Worm (Caenorhabditis elegans): Measurements from ENCODE around the gene Y67H2A.7.

Gene Y67H2A.7

DNA sequence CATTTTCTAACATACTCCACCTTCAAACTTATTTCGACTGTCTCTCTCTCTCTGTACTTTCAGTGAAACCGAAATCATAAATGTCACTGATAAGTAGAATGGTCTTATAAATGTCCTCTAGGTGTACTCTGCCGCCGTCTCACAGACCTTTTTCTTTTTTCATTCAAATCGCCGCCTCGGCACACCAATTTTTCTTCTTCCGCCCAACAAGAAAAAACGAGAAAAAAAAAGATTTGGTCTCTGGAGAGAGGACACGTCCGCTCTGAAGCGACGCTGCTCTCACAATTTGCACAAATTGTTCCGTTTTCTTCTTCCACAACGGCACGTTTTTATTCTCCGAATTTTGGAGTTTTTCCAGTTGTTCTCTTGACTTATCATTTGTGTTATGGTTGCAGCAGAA is 9.6 kb downstream of the Y67H2A.7 start:
- TF ChIP-seq unc-62 (GFP tag; optimal IDR thresholded peaks at IDR 0.05): no peak

DNA sequence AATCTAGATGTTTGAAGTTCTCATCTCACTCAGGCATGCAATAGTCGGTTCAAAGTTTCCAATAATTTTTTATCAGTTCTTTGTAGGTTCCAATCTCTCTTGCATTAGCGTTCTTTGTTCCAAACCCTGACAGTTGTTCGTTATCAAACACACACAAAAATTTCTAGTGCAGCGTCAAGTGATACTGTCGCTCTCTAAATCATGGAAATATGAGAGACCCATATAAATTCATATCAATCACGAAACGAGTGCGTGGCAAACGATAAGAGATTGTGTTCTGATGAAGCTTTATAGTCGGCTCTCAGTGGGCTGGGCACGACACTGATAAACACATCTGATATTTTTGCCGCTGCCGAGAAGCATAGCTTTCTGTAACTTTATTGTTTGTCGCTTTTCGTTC is 10.6 kb downstream of the Y67H2A.7 start:
- TF ChIP-seq unc-62 (GFP tag; optimal IDR thresholded peaks at IDR 0.05): no peak

DNA sequence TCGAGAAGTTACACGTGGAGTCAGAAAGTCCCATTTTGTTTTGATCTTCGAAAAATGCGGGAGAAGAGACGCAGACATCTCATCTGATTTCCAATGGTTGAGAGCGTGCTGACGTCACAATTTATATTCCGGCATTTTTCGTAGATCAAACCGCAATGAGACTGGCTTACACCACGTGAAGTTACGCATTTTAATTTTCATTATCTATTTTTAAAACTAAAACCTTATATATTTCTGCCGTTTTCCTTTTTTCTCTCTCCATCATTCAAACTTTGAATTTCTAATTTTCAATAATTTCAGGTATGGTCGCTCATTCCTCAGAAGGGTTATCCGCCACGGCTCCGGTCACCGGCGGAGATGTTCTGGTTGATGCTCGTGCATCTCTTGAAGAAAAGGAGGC is 11.8 kb downstream of the Y67H2A.7 start, which contains the start of gene fat-1:
Gene fat-1 (plus strand): TSS at position 301 of the 400 bp plus-strand sequence.
- no peak for TF ChIP-seq unc-62 (GFP tag; optimal IDR thresholded peaks at IDR 0.05)

DNA sequence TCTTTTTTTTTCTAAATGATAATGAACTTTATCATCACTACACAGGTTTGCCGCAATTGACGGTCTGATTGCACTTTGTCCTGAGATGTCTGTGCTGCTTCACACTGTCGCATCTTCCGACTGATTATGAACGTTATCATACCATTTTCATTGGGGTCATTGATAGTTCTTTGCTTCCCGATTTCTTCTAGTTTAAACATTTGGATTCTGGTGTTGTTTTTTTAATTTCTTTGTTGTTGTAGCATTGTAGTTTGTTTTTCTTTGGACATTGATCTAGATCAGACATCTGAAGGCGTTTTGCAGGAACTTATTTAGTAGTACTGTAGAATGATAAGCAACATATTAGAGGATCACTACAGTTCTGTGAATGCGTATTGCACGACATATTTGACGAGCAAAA is 15.2 kb downstream of the Y67H2A.7 start:
- no peak for TF ChIP-seq unc-62 (GFP tag; optimal IDR thresholded peaks at IDR 0.05)

DNA sequence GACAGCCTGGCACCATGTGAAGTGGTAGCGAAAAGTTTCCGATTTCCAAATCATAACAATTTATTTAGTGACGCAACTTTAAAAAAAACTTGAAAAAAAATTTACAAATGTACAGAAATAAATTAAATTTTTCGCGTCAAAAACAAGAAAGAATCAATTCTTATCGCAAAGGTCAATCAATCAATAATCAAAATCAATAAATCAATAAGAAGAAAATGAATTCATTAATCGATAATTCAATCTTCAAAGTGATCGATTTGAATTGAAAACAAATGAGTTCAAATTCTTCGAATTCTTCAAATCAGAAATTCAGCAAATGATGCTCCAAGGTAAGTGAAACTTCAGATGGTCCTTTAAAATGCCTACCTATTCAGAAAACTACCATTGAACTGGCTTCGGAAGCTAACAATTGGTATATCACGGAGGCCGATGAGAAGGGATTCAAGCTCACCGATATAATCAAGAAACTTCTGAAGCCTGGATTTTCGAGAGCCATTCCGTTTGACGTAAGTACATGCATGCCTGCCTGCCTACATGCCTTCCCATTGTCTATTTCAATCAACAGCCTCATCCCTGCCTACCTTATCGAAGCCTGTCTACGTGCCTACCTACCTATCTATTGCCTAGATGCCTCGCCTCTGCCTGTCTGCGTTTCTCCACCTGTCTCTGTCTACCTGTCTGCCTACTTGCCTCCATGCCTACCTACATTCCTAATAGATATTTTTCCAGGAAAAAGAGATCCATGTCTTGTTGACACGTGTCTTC is 16.5 kb downstream of the Y67H2A.7 start:
- no peak for TF ChIP-seq unc-62 (GFP tag; optimal IDR thresholded peaks at IDR 0.05)

DNA sequence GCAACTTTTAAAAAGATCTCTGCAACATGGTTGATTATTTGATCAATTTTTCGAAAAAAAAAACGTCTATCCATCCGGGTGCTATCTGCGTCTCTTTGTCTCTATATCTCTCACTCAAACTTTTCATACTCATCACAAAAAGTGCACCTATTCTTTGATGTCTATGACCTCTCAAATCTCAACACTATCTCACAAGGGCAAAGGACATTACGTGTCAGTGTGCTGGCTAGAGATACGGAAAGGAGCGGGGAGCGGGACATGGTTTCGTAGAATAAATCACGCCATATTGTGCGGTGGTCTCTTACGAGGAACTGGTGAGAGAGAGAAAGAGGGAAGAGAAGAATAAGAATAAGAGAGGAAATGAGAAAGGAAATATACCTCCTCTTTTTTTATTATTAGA is 18.9 kb downstream of the Y67H2A.7 start:
- TF ChIP-seq unc-62 (GFP tag; optimal IDR thresholded peaks at IDR 0.05): no peak

DNA sequence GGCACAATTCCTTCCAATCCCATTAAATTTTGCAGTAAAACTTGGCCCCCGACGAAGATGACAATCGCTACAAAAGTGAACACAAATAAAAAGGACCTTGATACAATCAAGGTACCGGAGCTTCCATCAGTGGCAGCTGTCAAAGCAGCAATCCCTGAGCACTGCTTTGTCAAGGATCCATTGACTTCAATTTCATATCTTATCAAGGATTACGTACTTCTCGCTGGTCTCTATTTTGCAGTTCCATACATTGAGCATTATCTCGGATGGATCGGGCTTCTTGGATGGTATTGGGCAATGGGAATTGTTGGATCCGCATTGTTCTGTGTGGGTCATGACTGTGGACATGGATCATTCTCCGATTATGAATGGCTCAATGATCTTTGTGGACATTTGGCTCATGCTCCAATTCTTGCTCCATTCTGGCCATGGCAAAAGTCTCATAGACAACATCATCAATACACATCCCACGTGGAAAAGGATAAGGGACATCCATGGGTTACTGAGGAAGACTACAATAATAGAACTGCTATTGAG is 20.3 kb downstream of the Y67H2A.7 start, which contains the start of gene fat-2:
Gene fat-2 (plus strand): TSS at position 51 of the 537 bp plus-strand sequence.
- no peak for TF ChIP-seq unc-62 (GFP tag; optimal IDR thresholded peaks at IDR 0.05)

DNA sequence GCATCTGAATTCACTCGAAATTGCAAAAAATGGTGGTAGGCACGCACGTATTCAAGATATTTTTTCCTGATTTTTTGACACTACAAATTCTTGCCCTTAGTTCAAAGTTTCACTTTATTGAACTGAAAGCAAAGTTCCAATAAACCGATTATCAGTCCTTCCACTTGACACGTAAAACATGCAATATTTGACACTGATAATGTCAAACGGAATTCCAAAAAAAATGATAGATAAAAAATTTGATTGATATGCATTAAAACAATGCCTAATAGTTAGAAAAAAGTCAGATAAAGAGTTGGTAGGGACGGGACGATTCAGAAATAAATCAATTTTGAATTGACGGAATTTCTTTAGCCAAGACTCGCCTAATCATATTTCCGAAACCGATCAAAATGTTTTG is 23.5 kb downstream of the Y67H2A.7 start:
- TF ChIP-seq unc-62 (GFP tag; optimal IDR thresholded peaks at IDR 0.05): no peak

DNA sequence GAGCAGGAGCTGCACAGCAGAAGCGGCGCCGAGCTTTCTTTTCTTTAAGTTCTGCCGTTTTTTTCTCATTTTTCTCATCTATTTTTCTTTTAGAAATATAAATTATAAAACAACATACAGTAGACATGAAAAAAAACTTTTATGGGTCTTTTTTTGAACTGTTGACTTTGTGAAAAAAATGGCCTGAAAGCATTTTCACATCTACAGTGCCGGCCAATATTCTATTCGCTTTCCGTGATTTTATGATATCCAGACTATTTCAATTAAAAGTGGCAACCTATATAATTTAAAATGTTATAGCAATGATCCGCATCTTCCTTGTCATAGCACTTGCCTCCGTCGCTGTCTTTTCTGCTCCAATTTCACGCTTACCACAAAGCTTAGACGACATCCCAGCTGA is 24.5 kb downstream of the Y67H2A.7 start, which contains the start of gene far-6:
Gene far-6 (plus strand): TSS at position 301 of the 400 bp plus-strand sequence.
- no peak for TF ChIP-seq unc-62 (GFP tag; optimal IDR thresholded peaks at IDR 0.05)

DNA sequence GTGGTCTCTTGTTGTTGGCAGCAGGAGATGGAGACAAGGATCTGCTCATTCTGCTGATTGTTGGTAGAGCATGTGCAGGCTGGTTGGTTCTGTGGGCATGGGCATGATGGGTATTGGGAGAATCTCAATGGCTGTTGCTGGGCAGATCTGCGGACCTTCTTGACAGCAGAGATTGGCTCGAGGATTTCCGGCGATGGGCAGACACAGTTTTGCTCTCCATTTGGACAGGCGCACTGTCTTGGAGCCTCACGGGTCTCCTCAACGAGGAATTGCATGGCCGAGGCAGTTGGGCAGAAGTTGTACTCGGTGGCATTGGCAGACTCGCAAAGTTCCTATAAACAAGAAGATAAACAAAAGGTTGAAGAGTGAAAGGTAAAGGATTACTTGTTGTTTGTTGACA is 27.0 kb downstream of the Y67H2A.7 start:
- no peak for TF ChIP-seq unc-62 (GFP tag; optimal IDR thresholded peaks at IDR 0.05)

DNA sequence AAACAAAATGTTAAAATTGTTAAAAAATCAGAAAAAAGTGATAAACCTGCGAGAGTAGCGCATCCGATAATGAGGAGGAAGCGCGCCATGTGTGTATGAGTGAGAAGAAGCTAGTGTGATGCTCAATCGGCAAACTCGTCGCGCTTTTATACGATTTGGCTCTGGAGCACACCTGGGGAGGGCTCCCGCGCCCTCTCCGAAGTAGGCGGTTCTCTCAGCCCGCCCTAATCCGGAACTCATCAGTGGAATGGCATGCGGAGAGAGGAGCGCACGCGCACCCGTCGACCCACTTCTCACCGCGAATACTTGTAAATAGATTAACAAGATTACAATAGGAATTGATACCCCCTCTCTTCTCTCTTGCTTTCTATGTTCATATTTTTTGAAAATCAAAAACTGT is 27.7 kb downstream of the Y67H2A.7 start, which contains the start of gene pqn-74:
Gene pqn-74 (minus strand): TSS at position 122 of the 400 bp plus-strand sequence.
- no peak for TF ChIP-seq unc-62 (GFP tag; optimal IDR thresholded peaks at IDR 0.05)

DNA sequence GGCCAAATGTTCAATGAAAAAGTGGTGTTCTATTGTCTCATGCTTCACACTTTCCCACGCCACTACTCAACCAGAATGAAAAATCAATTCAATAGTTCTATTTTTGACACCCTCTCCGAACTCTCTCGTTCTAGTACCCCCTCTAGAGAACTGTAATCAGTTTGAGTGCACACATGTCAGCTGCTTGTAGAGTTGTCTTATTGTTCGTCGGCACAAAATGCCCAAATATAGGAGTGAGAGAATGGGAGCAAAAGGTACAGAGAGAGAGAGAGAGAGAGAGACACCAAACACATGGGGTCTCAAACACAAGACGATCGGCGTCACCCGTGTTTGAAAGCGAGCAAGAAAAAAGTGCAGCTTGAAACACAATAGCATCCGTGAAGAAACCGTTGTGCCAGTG is 30.7 kb downstream of the Y67H2A.7 start:
- TF ChIP-seq unc-62 (GFP tag; optimal IDR thresholded peaks at IDR 0.05): no peak

DNA sequence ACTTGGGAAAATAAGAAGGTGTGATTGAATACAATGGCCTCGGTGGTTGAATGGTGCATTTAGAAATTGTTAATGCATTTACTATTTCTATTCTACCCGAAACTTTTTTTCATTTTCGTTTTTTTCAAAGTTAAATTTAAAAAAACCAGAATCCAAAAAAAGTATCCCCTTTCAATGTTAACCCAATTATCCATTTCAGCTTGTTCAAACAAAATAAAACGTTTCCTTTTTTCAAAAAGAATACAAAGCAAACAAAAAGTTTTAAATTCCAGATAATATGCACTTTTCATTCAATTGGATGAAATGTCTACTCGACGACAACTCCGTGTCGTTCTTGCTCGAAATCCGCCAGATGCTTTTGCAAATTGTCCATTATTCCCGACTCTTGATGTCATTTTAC is 39.0 kb downstream of the Y67H2A.7 start, which contains the start of gene W02A2.5:
Gene W02A2.5 (plus strand): TSS at position 301 of the 400 bp plus-strand sequence.
- TF ChIP-seq unc-62 (GFP tag; optimal IDR thresholded peaks at IDR 0.05): no peak

DNA sequence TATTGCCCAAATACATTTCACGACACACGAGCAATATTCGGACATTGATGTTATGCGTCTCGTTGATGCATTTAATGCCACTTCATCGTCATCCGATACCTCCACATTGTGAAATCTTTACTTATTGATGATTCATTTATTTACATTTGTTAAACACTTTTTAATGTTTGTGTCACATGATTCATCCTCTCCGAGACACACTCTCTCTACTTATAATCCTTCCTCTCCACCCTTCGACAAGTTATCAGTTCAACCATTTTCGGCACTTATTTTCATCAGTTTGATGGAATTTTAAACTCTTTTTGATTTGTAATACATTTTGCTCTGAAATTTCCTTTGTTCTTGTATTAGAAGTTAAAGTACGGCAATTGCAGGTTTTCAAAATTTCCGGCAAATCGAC is 42.5 kb downstream of the Y67H2A.7 start:
- no peak for TF ChIP-seq unc-62 (GFP tag; optimal IDR thresholded peaks at IDR 0.05)

DNA sequence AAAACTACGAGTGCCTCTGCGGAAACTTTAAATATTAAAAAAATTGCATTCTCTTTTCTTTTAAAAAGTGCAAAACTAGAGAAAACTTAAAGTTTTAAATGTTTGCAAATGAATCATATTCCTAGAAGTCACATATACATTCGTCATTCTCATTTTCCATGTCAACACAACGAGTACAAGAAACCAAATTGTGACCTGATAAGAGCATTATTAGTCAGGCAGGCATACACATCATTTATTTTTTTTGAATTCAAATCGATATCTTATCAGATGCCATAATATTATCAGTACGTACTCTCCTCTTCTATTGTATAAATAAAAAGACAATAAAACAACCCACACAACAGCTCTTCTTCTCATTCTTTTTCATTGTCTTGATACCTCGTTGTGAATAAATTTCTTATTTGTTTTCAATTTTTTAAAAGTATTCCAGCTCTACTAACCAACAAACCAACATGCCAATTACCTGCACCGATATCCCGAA is 43.7 kb downstream of the Y67H2A.7 start, which contains the start of gene W02A2.9:
Gene W02A2.9 (plus strand): TSS at position 434 of the 484 bp plus-strand sequence.
- TF ChIP-seq unc-62 (GFP tag; optimal IDR thresholded peaks at IDR 0.05): no peak

DNA sequence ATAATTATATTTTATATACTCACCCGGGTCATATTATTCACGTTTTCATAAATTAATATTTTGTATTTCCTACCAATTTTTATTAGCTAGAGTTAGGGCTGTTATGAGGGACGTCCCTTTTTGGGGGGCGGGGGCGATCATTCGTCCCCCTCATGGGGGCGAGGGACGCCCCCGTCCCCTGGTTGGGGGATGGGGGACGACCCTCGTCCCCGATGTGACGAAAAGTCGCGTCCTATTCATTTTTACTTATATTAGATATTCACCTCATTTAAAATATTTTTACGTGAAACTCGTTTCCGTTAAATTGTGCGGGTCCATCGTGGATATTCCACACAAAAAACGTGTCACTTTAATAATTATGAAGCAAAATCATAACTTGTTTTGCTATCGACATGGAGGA is 45.0 kb downstream of the Y67H2A.7 start, which contains the start of gene W02A2.12:
Gene W02A2.12 (minus strand): TSS at position 240 of the 400 bp plus-strand sequence.
- no peak for TF ChIP-seq unc-62 (GFP tag; optimal IDR thresholded peaks at IDR 0.05)
